Fruit fly (Drosophila melanogaster): Measurements from ENCODE around the gene pie.

The pie gene

DNA sequence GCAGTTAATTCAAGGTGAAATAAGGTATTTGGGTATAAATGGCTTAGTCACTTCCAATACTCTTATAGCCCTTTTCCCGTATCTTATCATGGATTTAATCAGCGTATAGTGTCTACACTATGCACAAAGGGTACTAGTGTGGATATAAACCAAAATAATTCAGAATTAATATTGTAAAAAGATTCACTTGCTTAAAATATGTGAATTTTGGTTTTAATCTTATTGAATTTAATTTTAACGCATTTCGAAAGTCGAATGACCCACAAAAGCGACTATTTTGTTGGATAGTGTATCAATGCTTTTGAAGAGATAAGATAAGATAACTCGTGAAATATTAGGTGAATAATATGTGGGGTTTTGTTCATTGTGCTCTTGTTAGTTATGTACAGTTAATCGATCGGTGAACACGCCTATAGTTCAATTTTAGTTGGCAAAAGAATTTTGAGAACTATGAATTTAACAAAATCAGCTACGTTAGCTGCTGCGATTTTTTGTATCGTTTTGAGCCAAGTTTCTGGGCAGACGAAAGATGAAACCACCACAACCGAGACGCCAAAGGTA is 40.6 kb downstream of the pie start, which contains the start of gene CG5096 (continued):
- TF ChIP-seq CG16815 (GFP tag; optimal IDR thresholded peaks at IDR 0.05) = peak; percentile 14
- peak; percentile 94 for TF ChIP-seq ci (GFP tag; IDR thresholded peaks at IDR 0.05)
- peak; percentile 66 for TF ChIP-seq CG12104 (GFP tag; optimal IDR thresholded peaks at IDR 0.05)
- peak; percentile 67 for TF ChIP-seq maf-S (GFP tag; optimal IDR thresholded peaks at IDR 0.05)
- TF ChIP-seq CG13624 (GFP tag; optimal IDR thresholded peaks at IDR 0.05) = peak; percentile 79
- TF ChIP-seq TFAM (GFP tag; optimal IDR thresholded peaks at IDR 0.05) = no peak
- peak; percentile 91 for TF ChIP-seq CG34422 (GFP tag; IDR thresholded peaks at IDR 0.05)
- TF ChIP-seq ttk (GFP tag; IDR thresholded peaks at IDR 0.05) = peak; percentile 82; the same call in 1 of the 2 replicates
- no peak for TF ChIP-seq hb (GFP tag; IDR thresholded peaks at IDR 0.05; ENCODE audit: partially characterized antibody)
- peak; percentile 70 for TF ChIP-seq Atf-2 (GFP tag; optimal IDR thresholded peaks at IDR 0.05)
- TF ChIP-seq CG10979 (tag; optimal IDR thresholded peaks at IDR 0.05) = peak; percentile 80
- TF ChIP-seq Oaz (GFP tag; IDR thresholded peaks at IDR 0.05) = peak; percentile 85
- peak; percentile 62 for TF ChIP-seq CG4328 (GFP tag; optimal IDR thresholded peaks at IDR 0.05)
- TF ChIP-seq ato (GFP tag; IDR thresholded peaks at IDR 0.05; ENCODE audit: partially characterized antibody) = no peak
- peak; percentile 53 for TF ChIP-seq CG9609 (GFP tag; optimal IDR thresholded peaks at IDR 0.05)
- peak; percentile 93 for TF ChIP-seq CoRest (tag; optimal IDR thresholded peaks at IDR 0.05)
- TF ChIP-seq Eip74EF (GFP tag; optimal IDR thresholded peaks at IDR 0.05) = peak in 1 of 2 experiments; percentile 87
- TF ChIP-seq sr (GFP tag; IDR thresholded peaks at IDR 0.05) = no peak; the same call in 2 of the 3 replicates
- TF ChIP-seq fd102C (GFP tag; optimal IDR thresholded peaks at IDR 0.05) = no peak
- TF ChIP-seq CG9215 (GFP tag; IDR thresholded peaks at IDR 0.05) = no peak; the same call in none of the 2 replicates
- peak; percentile 88 for TF ChIP-seq CG10209 (GFP tag; optimal IDR thresholded peaks at IDR 0.05)
- peak; percentile 87 for TF ChIP-seq gcm (GFP tag; optimal IDR thresholded peaks at IDR 0.05)
- TF ChIP-seq ara (GFP tag; IDR thresholded peaks at IDR 0.05) = peak; percentile 79
- TF ChIP-seq CG2199 (GFP tag; IDR thresholded peaks at IDR 0.05) = peak; percentile 70; the same call in 1 of the 3 replicates
- peak; percentile 42; the same call in 1 of the 2 replicates for TF ChIP-seq peb (GFP tag; IDR thresholded peaks at IDR 0.05)
- peak; percentile 70; the same call in 1 of the 2 replicates for TF ChIP-seq sim (GFP tag; IDR thresholded peaks at IDR 0.05)
- TF ChIP-seq CG17802 (tag; optimal IDR thresholded peaks at IDR 0.05) = peak; percentile 45
- TF ChIP-seq zfh1 (GFP tag; IDR thresholded peaks at IDR 0.05) = peak; percentile 87
- peak; percentile 83 for TF ChIP-seq CG18619 (GFP tag; optimal IDR thresholded peaks at IDR 0.05)
- TF ChIP-seq CG14050 (GFP tag; IDR thresholded peaks at IDR 0.05) = peak; percentile 87
- TF ChIP-seq croc (GFP tag; conservative IDR thresholded peaks at IDR 0.05) = no peak
- TF ChIP-seq ase (GFP tag; IDR thresholded peaks at IDR 0.05) = peak; percentile 77; the same call in 2 of the 3 replicates
- TF ChIP-seq chn (GFP tag; optimal IDR thresholded peaks at IDR 0.05) = peak; percentile 55
- TF ChIP-seq BtbVII (GFP tag; optimal IDR thresholded peaks at IDR 0.05) = peak; percentile 90
- TF ChIP-seq CG18262 (tag; optimal IDR thresholded peaks at IDR 0.05) = peak; percentile 87
- TF ChIP-seq Ets97D (GFP tag; optimal IDR thresholded peaks at IDR 0.05) = peak; percentile 50
- TF ChIP-seq bcd (GFP tag; optimal IDR thresholded peaks at IDR 0.05) = peak; percentile 79
- peak; percentile 74 for TF ChIP-seq CG1529 (GFP tag; optimal IDR thresholded peaks at IDR 0.05)
- TF ChIP-seq gt (GFP tag; IDR thresholded peaks at IDR 0.05) = no peak
- TF ChIP-seq mam (GFP tag; optimal IDR thresholded peaks at IDR 0.05) = peak; percentile 86
- TF ChIP-seq crol (GFP tag; IDR thresholded peaks at IDR 0.05) = no peak
- no peak for TF ChIP-seq CG15479 (GFP tag; optimal IDR thresholded peaks at IDR 0.05)
- TF ChIP-seq tap (tag; optimal IDR thresholded peaks at IDR 0.05) = peak; percentile 94
- peak; percentile 73 for TF ChIP-seq twi (tag; optimal IDR thresholded peaks at IDR 0.05)
- peak; percentile 21 for TF ChIP-seq CG31388 (GFP tag; optimal IDR thresholded peaks at IDR 0.05)
- no peak for TF ChIP-seq HLHmδ (GFP tag; optimal IDR thresholded peaks at IDR 0.05)
- TF ChIP-seq ind (GFP tag; optimal IDR thresholded peaks at IDR 0.05) = peak; percentile 85
- TF ChIP-seq tup (GFP tag; optimal IDR thresholded peaks at IDR 0.05) = peak; percentile 59
- TF ChIP-seq slp2 (GFP tag; optimal IDR thresholded peaks at IDR 0.05) = peak; percentile 47
- peak; percentile 55; the same call in 1 of the 2 replicates for TF ChIP-seq Lim3 (GFP tag; IDR thresholded peaks at IDR 0.05)
